Worm (Caenorhabditis elegans) whole organism, young adult: ENCODE results near the gene dct-1.

Source experiments
- B0261.1 ChIP-seq: sonication (generic microtip); optimal IDR thresholded peaks from 2 replicates; lab custom pipeline; 2016; ENCODE audit warnings: mild to moderate bottlenecking, missing genetic modification characterization, moderate library complexity, missing compliant biosample characterization
- C06A6.2 ChIP-seq: fragments of 200-800 bp; sonication (Bioruptor generic); conservative IDR thresholded peaks from 2 replicates; pipeline ENCODE4 v1.3.6; 2022; ENCODE audit warnings: missing genetic modification characterization, missing compliant biosample characterization
- F49E8.2 ChIP-seq: sonication (generic microtip); optimal IDR thresholded peaks from 3 replicates; lab custom pipeline; 2017; ENCODE audit warnings: missing genetic modification characterization, mild to moderate bottlenecking, missing compliant biosample characterization, antibody characterized with exemption, moderate library complexity; ENCODE audit not compliant: insufficient read depth
- F55B11.4 ChIP-seq: sonication (generic microtip); optimal IDR thresholded peaks from 2 replicates; lab custom pipeline; 2016; ENCODE audit warnings: missing compliant biosample characterization, missing genetic modification characterization, borderline replicate concordance; ENCODE audit not compliant: insufficient read depth
- Y53F4B.3 ChIP-seq: fragments of 200-800 bp; sonication (Bioruptor generic); IDR thresholded peaks from 2 replicates; pipeline ENCODE4 v1.3.6; 2022; ENCODE audit warnings: missing genetic modification reagents, missing genetic modification characterization, missing compliant biosample characterization
- Y95B8A.8 ChIP-seq: fragments of 200-800 bp; sonication (Bioruptor generic); IDR thresholded peaks from 2 replicates; pipeline ENCODE4 v1.3.6; 2022; ENCODE audit warnings: missing genetic modification reagents, missing genetic modification characterization, missing compliant biosample characterization
- ZK185.1 ChIP-seq: sonication (generic microtip); optimal IDR thresholded peaks from 2 replicates; lab custom pipeline; 2016; ENCODE audit warnings: mild to moderate bottlenecking, missing genetic modification characterization, missing compliant biosample characterization; ENCODE audit not compliant: poor library complexity, severe bottlenecking
- akir-1 ChIP-seq: fragments of 200-800 bp; sonication (Bioruptor generic); optimal IDR thresholded peaks from 2 replicates; lab custom pipeline; 2018; ENCODE audit warnings: mild to moderate bottlenecking, missing genetic modification characterization, moderate library complexity, missing compliant biosample characterization
- ama-1 ChIP-seq, 3 experiments: fragments of 150-350 bp in 1 of 3; sonication (generic microtip) in 2 of 3; optimal IDR thresholded peaks; 2 replicates each; lab custom pipeline; 2014 to 2018; ENCODE audit warnings: missing biosample characterization in 2 of 3, missing genetic modification characterization in 2 of 3, missing genetic modification reagents in 2 of 3
- aptf-3 ChIP-seq: fragments of 200-800 bp; sonication (Bioruptor generic); IDR thresholded peaks from 2 replicates; pipeline ENCODE4 v1.3.6; 2022; ENCODE audit warnings: missing genetic modification characterization, missing compliant biosample characterization
- attf-3 ChIP-seq: fragments of 200-800 bp; sonication (Bioruptor generic); conservative IDR thresholded peaks from 2 replicates; pipeline ENCODE4 v1.3.6; 2022; ENCODE audit warnings: missing genetic modification reagents, missing genetic modification characterization, missing compliant biosample characterization
- attf-6 ChIP-seq: fragments of 200-800 bp; sonication (Bioruptor generic); IDR thresholded peaks from 2 replicates; pipeline ENCODE4 v1.3.6; 2022; ENCODE audit warnings: missing genetic modification reagents, missing genetic modification characterization, missing compliant biosample characterization
- bed-2 ChIP-seq: fragments of 200-800 bp; sonication (Bioruptor generic); IDR thresholded peaks from 2 replicates; pipeline ENCODE4 v1.3.6; 2022; ENCODE audit warnings: missing genetic modification reagents, missing genetic modification characterization, missing compliant biosample characterization
- ceh-100 ChIP-seq: fragments of 200-800 bp; sonication (Bioruptor generic); IDR thresholded peaks from 2 replicates; pipeline ENCODE4 v1.3.6; 2022; ENCODE audit warnings: missing genetic modification reagents, missing genetic modification characterization, missing compliant biosample characterization
- ceh-40 ChIP-seq: fragments of 200-800 bp; sonication (Bioruptor generic); IDR thresholded peaks from 2 replicates; pipeline ENCODE4 v1.3.6; 2022; ENCODE audit warnings: missing genetic modification characterization, missing compliant biosample characterization
- ceh-58 ChIP-seq: fragments of 200-800 bp; sonication (Bioruptor generic); IDR thresholded peaks from 2 replicates; pipeline ENCODE4 v1.3.6; 2022; ENCODE audit warnings: missing genetic modification characterization, missing compliant biosample characterization
- chd-7 ChIP-seq: sonication (generic microtip); optimal IDR thresholded peaks from 2 replicates; lab custom pipeline; 2016; ENCODE audit warnings: mild to moderate bottlenecking, missing genetic modification characterization, moderate library complexity, missing compliant biosample characterization
- dpff-1 ChIP-seq: sonication (generic microtip); optimal IDR thresholded peaks from 2 replicates; lab custom pipeline; 2017; ENCODE audit warnings: mild to moderate bottlenecking, missing genetic modification characterization, missing compliant biosample characterization
- efl-1 ChIP-seq: fragments of 150-350 bp; optimal IDR thresholded peaks from 2 replicates; lab custom pipeline; 2014; ENCODE audit warnings: missing biosample characterization, missing genetic modification reagents, missing genetic modification characterization
- ekl-4 ChIP-seq: fragments of 200-800 bp; sonication (Bioruptor generic); IDR thresholded peaks from 2 replicates; pipeline ENCODE4 v1.3.6; 2022; ENCODE audit warnings: missing genetic modification reagents, missing genetic modification characterization, missing compliant biosample characterization
- hlh-12 ChIP-seq: sonication (generic microtip); optimal IDR thresholded peaks from 2 replicates; lab custom pipeline; 2016; ENCODE audit warnings: missing genetic modification characterization, missing compliant biosample characterization
- hlh-26 ChIP-seq: fragments of 200-800 bp; sonication (Bioruptor generic); conservative IDR thresholded peaks from 2 replicates; pipeline ENCODE4 v1.3.6; 2022; ENCODE audit warnings: missing genetic modification reagents, missing genetic modification characterization, missing compliant biosample characterization
- hmg-1.2 ChIP-seq: fragments of 200-800 bp; sonication (Bioruptor generic); IDR thresholded peaks from 2 replicates; pipeline ENCODE4 v1.3.6; 2022; ENCODE audit warnings: missing genetic modification reagents, missing genetic modification characterization, missing compliant biosample characterization
- hrde-1 ChIP-seq: sonication (generic microtip); optimal IDR thresholded peaks from 2 replicates; lab custom pipeline; 2016; ENCODE audit warnings: missing genetic modification characterization, mild to moderate bottlenecking, missing compliant biosample characterization, moderate library complexity, missing genotype, missing genetic modification reagents, borderline replicate concordance
- lag-1 ChIP-seq: fragments of 200-800 bp; sonication (Bioruptor generic); IDR thresholded peaks from 2 replicates; pipeline ENCODE4 v1.3.6; 2022; ENCODE audit warnings: missing genetic modification reagents, missing genetic modification characterization, missing compliant biosample characterization
- lin-26 ChIP-seq: fragments of 200-800 bp; sonication (Bioruptor generic); IDR thresholded peaks from 2 replicates; pipeline ENCODE4 v1.3.6; 2022; ENCODE audit warnings: missing genetic modification reagents, missing genetic modification characterization, missing compliant biosample characterization
- lin-35 ChIP-seq, 3 experiments: fragments of 150-350 bp in 2 of 3; sonication (generic microtip) in 1 of 3; optimal IDR thresholded peaks; 2 replicates each; lab custom pipeline; 2014 to 2018; ENCODE audit warnings: missing biosample characterization in 3 of 3, missing genetic modification characterization in 3 of 3, missing genetic modification reagents in 3 of 3
- lir-1 ChIP-seq: fragments of 200-800 bp; sonication (Bioruptor generic); conservative IDR thresholded peaks from 2 replicates; pipeline ENCODE4 v1.3.6; 2022; ENCODE audit warnings: missing genetic modification reagents, missing genetic modification characterization, missing compliant biosample characterization
- madf-8 ChIP-seq: fragments of 200-800 bp; sonication (Bioruptor generic); conservative IDR thresholded peaks from 2 replicates; pipeline ENCODE4 v1.3.6; 2022; ENCODE audit warnings: missing genetic modification reagents, missing genetic modification characterization, missing compliant biosample characterization
- mcd-1 ChIP-seq: fragments of 200-800 bp; sonication (Bioruptor generic); IDR thresholded peaks from 2 replicates; pipeline ENCODE4 v1.3.6; 2022; ENCODE audit warnings: missing genetic modification reagents, missing genetic modification characterization, missing compliant biosample characterization
- nfya-1 ChIP-seq: sonication (generic microtip); optimal IDR thresholded peaks from 2 replicates; lab custom pipeline; 2017; ENCODE audit warnings: antibody characterized with exemption, missing compliant biosample characterization, missing genetic modification characterization, borderline replicate concordance; ENCODE audit not compliant: insufficient read depth
- nhr-90 ChIP-seq: sonication (generic microtip); optimal IDR thresholded peaks from 2 replicates; lab custom pipeline; 2016; ENCODE audit warnings: missing genotype, mild to moderate bottlenecking, missing genetic modification characterization, missing compliant biosample characterization
- pbrm-1 ChIP-seq: fragments of 200-800 bp; sonication (Bioruptor generic); IDR thresholded peaks from 2 replicates; pipeline ENCODE4 v1.3.6; 2022; ENCODE audit warnings: missing genetic modification reagents, missing genetic modification characterization, missing compliant biosample characterization
- rpc-1 ChIP-seq, 2 experiments: fragments of 150-350 bp in 1 of 2; sonication (generic microtip) in 1 of 2; optimal IDR thresholded peaks; 2 replicates each; lab custom pipeline; 2014 to 2018; ENCODE audit warnings: missing biosample characterization in 1 of 2, missing genetic modification characterization in 1 of 2, missing genetic modification reagents in 1 of 2, missing genotype in 1 of 2
- sea-2 ChIP-seq: fragments of 200-800 bp; sonication (Bioruptor generic); IDR thresholded peaks from 2 replicates; pipeline ENCODE4 v1.3.6; 2022; ENCODE audit warnings: missing genetic modification characterization, missing compliant biosample characterization
- tbx-9 ChIP-seq: sonication (generic microtip); optimal IDR thresholded peaks from 2 replicates; lab custom pipeline; 2016; ENCODE audit warnings: borderline replicate concordance, missing genetic modification characterization, inconsistent platforms, missing compliant biosample characterization
- tlf-1 ChIP-seq: fragments of 200-800 bp; sonication (Bioruptor generic); optimal IDR thresholded peaks from 2 replicates; lab custom pipeline; 2018; ENCODE audit warnings: mild to moderate bottlenecking, missing genetic modification characterization, missing compliant biosample characterization
- unc-130 ChIP-seq: sonication (generic microtip); optimal IDR thresholded peaks from 2 replicates; lab custom pipeline; 2016; ENCODE audit warnings: missing genetic modification reagents, missing genetic modification characterization, missing compliant biosample characterization
- zim-3 ChIP-seq: sonication (generic microtip); optimal IDR thresholded peaks from 2 replicates; lab custom pipeline; 2017; ENCODE audit warnings: mild to moderate bottlenecking, missing genetic modification characterization, moderate library complexity, missing compliant biosample characterization
- ztf-25 ChIP-seq: fragments of 200-800 bp; sonication (Bioruptor generic); IDR thresholded peaks from 2 replicates; pipeline ENCODE4 v1.3.6; 2022; ENCODE audit warnings: missing genetic modification reagents, missing genetic modification characterization, missing compliant biosample characterization

The dct-1 gene

ce11 chrX:7964022-7964421 lies 9.9 kb downstream of the dct-1 start:
- TF ChIP-seq pbrm-1 (GFP tag; lab: Robert Waterston, UW): no peak
- no peak for TF ChIP-seq nfya-1 (tag; lab: Kevin White, UChicago)
- no peak for TF ChIP-seq hlh-26
- no peak for TF ChIP-seq sea-2
- TF ChIP-seq ceh-40: no peak
- TF ChIP-seq rpc-1 (optimal IDR thresholded peaks at IDR 0.05; lab: Kevin White, UChicago): no peak
- no peak for TF ChIP-seq rpc-1 (tag; optimal IDR thresholded peaks at IDR 0.05; lab: Kevin White, UChicago)
- no peak for TF ChIP-seq ZK185.1
- no peak for TF ChIP-seq madf-8 (GFP tag; lab: Robert Waterston, UW)
- TF ChIP-seq tbx-9 (tag; lab: Kevin White, UChicago): no peak
- TF ChIP-seq tlf-1 (GFP tag; lab: Kevin White, UChicago): no peak
- no peak for TF ChIP-seq lag-1 (GFP tag; lab: Robert Waterston, UW)
- TF ChIP-seq hrde-1: no peak
- no peak for TF ChIP-seq lin-26 (GFP tag; lab: Robert Waterston, UW)
- TF ChIP-seq nhr-90 (tag; lab: Kevin White, UChicago): no peak

DNA sequence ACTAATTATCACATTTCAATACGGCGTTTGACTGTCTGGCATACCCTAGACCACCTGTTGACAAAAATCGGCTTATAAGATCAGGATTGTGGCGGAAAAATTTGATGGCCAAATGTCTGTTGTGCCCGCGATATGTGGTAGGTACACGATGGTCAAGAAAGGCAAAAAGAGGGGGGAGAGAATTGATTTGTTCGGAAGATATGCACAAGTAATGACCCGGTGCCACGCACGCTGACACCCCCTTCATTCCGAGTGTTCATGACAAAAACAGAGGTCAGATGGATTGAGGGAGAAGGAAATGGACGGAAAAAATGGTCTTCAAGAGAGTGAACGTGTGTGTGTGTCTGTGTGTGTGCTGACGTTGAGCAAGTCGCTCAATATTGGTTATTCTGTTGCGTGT lies 11.3 kb downstream of the dct-1 start:
- TF ChIP-seq lag-1 (GFP tag; lab: Robert Waterston, UW) (no peak), F55B11.4 (no peak), pbrm-1 (GFP tag; lab: Robert Waterston, UW) (no peak)

DNA sequence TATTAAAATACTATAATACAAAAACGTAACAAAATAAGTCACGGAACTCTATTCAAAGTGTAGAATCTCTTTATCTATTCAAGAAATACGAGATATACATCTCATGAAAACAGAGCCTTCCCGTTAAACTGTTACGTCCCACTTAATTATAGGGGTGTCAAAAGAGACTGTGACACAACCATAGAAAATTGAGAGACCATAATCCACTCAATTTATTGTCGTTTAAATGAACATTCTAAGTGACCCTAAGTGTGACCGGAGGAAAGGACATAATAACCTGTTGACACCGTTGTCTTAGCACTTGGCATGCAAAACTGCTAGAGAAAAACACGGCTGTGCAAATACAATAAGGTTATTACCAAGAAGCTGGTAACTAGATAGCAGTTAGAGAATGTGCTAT lies 14.4 kb downstream of the dct-1 start:
- TF ChIP-seq ceh-58 (no peak), ekl-4 (GFP tag; lab: Robert Waterston, UW) (no peak), lir-1 (GFP tag; lab: Robert Waterston, UW) (no peak), bed-2 (GFP tag; lab: Robert Waterston, UW) (no peak), attf-6 (GFP tag; lab: Robert Waterston, UW) (no peak), ama-1 (optimal IDR thresholded peaks at IDR 0.05; lab: Kevin White, UChicago) (no peak), ama-1 (GFP tag; optimal IDR thresholded peaks at IDR 0.05; lab: Kevin White, UChicago) (no peak), aptf-3 (GFP tag; lab: Robert Waterston, UW) (no peak), B0261.1 (no peak), hmg-1.2 (no peak), Y95B8A.8 (GFP tag; lab: Robert Waterston, UW) (no peak), Y53F4B.3 (GFP tag; lab: Robert Waterston, UW) (no peak), C06A6.2 (GFP tag; lab: Robert Waterston, UW) (no peak), akir-1 (GFP tag; lab: Kevin White, UChicago) (no peak), F49E8.2 (tag; lab: Kevin White, UChicago) (no peak), zim-3 (tag; lab: Kevin White, UChicago) (no peak), hlh-12 (tag; lab: Kevin White, UChicago) (no peak), unc-130 (GFP tag; lab: Kevin White, UChicago) (no peak), mcd-1 (GFP tag; lab: Robert Waterston, UW) (no peak)

ce11 chrX:7975741-7976140 lies 21.6 kb downstream of the dct-1 start:
- TF ChIP-seq ztf-25 (no peak), lin-35 (GFP tag; optimal IDR thresholded peaks at IDR 0.05; lab: Kevin White, UChicago) (no peak), efl-1 (GFP tag; lab: Kevin White, UChicago) (no peak), ceh-100 (GFP tag; lab: Robert Waterston, UW) (no peak), chd-7 (tag; lab: Kevin White, UChicago) (no peak), attf-3 (GFP tag; lab: Robert Waterston, UW) (no peak), dpff-1 (tag; lab: Kevin White, UChicago) (no peak)
